Fruit fly (Drosophila melanogaster) whole organism, pupa: ENCODE data around the gene Scgbeta.

Source experiments
- CG15710 ChIP-seq: fragments of 200-800 bp; sonication (Bioruptor generic); optimal IDR thresholded peaks from 2 replicates; lab custom pipeline; 2018; ENCODE audit warnings: missing biosample characterization, mild to moderate bottlenecking, missing genetic modification characterization, moderate library complexity
- fd96Ca ChIP-seq: fragments of 200-800 bp; sonication (Bioruptor generic); IDR thresholded peaks from 3 replicates; pipeline ENCODE4 v1.3.6; 2022; ENCODE audit warnings: missing biosample characterization, missing genetic modification characterization

DNA sequence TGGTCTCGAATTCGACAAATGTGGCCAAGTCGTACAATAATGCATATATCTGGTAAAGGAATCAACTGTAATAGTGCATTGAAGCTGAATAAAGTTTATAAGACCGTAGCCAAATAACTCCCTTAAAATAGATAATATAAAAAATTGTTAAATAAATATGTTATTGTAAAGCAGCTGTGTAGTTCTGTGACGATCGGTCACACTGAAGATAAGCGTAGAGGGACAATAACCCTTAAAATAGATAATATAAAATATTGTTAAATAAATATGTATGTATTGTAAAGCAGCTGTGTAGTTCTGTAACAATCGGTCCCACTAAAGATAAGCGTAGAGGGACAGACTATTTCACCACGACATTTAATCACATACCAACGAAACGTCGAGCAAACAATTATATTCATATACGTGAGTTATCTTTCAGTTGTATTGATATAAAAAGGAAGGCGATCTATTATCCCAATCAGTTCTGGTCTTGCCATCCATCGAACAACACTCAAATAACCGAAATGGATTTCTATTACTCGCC is 46.9 kb downstream of the Scgbeta start, which contains the start of gene GstD5:
- no peak for TF ChIP-seq fd96Ca (GFP tag; lab: Robert Waterston, UW)
- no peak for TF ChIP-seq CG15710
